Worm (Caenorhabditis elegans) whole organism, L2 larva: Measurements from ENCODE around the gene fbxa-98.

Experiments used
- C34F6.9 ChIP-seq: fragments of 150-350 bp; optimal IDR thresholded peaks from 2 replicates; lab custom pipeline; 2014; ENCODE audit warnings: missing biosample characterization, missing genetic modification characterization
- F13H6.1 ChIP-seq: sonication (generic microtip); optimal IDR thresholded peaks from 2 replicates; lab custom pipeline; 2016; ENCODE audit warnings: missing genetic modification characterization, missing compliant biosample characterization
- ZK546.5 ChIP-seq: sonication (generic microtip); optimal IDR thresholded peaks from 2 replicates; lab custom pipeline; 2017; ENCODE audit warnings: missing biosample characterization, missing genetic modification characterization
- alr-1 ChIP-seq: fragments of 150-350 bp; optimal IDR thresholded peaks from 2 replicates; lab custom pipeline; 2014; ENCODE audit warnings: missing biosample characterization, missing genetic modification characterization
- ama-1 ChIP-seq: fragments of 150-350 bp; optimal IDR thresholded peaks from 2 replicates; lab custom pipeline; 2018; ENCODE audit warnings: inconsistent platforms
- blmp-1 ChIP-seq: sonication (generic microtip); optimal IDR thresholded peaks from 2 replicates; lab custom pipeline; 2017; ENCODE audit warnings: missing genetic modification characterization, mild to moderate bottlenecking, missing compliant biosample characterization, antibody characterized with exemption, moderate library complexity; ENCODE audit not compliant: insufficient read depth
- ceh-16 ChIP-seq: fragments of 150-350 bp; optimal IDR thresholded peaks from 2 replicates; lab custom pipeline; 2014; ENCODE audit warnings: missing biosample characterization, missing genetic modification characterization
- dmd-4 ChIP-seq: sonication (generic microtip); optimal IDR thresholded peaks from 2 replicates; lab custom pipeline; 2017; ENCODE audit warnings: missing biosample characterization, missing genetic modification characterization
- elt-1 ChIP-seq: fragments of 150-350 bp; optimal IDR thresholded peaks from 2 replicates; lab custom pipeline; 2014; ENCODE audit warnings: missing biosample characterization, missing genetic modification characterization
- elt-3 ChIP-seq: sonication (generic microtip); optimal IDR thresholded peaks from 2 replicates; lab custom pipeline; 2017; ENCODE audit warnings: missing biosample characterization, missing genetic modification characterization
- fos-1 ChIP-seq: fragments of 150-350 bp; optimal IDR thresholded peaks from 2 replicates; lab custom pipeline; 2014; ENCODE audit warnings: missing biosample characterization, missing genetic modification characterization
- gmeb-1 ChIP-seq: fragments of 150-350 bp; optimal IDR thresholded peaks from 2 replicates; lab custom pipeline; 2014; ENCODE audit warnings: missing biosample characterization, missing genetic modification characterization
- lin-39 ChIP-seq: fragments of 150-350 bp; optimal IDR thresholded peaks from 2 replicates; lab custom pipeline; 2014; ENCODE audit warnings: missing biosample characterization, missing genetic modification reagents, missing genetic modification characterization
- lsy-2 ChIP-seq, 2 experiments: fragments of 150-350 bp in 1 of 2; sonication (generic microtip) in 1 of 2; optimal IDR thresholded peaks; 2 replicates each; lab custom pipeline; 2014 to 2017; ENCODE audit warnings: missing biosample characterization in 2 of 2, missing genetic modification characterization in 2 of 2
- mab-5 ChIP-seq: fragments of 150-350 bp; optimal IDR thresholded peaks from 2 replicates; lab custom pipeline; 2014; ENCODE audit warnings: missing biosample characterization, missing genetic modification characterization
- mbf-1 ChIP-seq: sonication (generic microtip); optimal IDR thresholded peaks from 2 replicates; lab custom pipeline; 2017; ENCODE audit warnings: missing biosample characterization, missing genetic modification characterization
- mdl-1 ChIP-seq, 2 experiments: fragments of 150-350 bp in 1 of 2; sonication (generic microtip) in 1 of 2; optimal IDR thresholded peaks; 2 replicates each; lab custom pipeline; 2017; ENCODE audit warnings: missing biosample characterization in 2 of 2, missing genetic modification characterization in 2 of 2
- nhr-129 ChIP-seq: fragments of 150-350 bp; optimal IDR thresholded peaks from 2 replicates; lab custom pipeline; 2014; ENCODE audit warnings: missing biosample characterization, missing genetic modification characterization
- nhr-21 ChIP-seq: fragments of 150-350 bp; optimal IDR thresholded peaks from 2 replicates; lab custom pipeline; 2014; ENCODE audit warnings: missing biosample characterization, missing genetic modification characterization
- nhr-23 ChIP-seq: fragments of 150-350 bp; optimal IDR thresholded peaks from 2 replicates; lab custom pipeline; 2014; ENCODE audit warnings: missing biosample characterization, missing genetic modification reagents, missing genetic modification characterization
- nhr-237 ChIP-seq: fragments of 150-350 bp; optimal IDR thresholded peaks from 2 replicates; lab custom pipeline; 2014; ENCODE audit warnings: missing biosample characterization, missing genetic modification characterization
- nhr-25 ChIP-seq: fragments of 150-350 bp; sonication (generic microtip); optimal IDR thresholded peaks from 3 replicates; lab custom pipeline; 2014; ENCODE audit warnings: missing biosample characterization, missing genetic modification characterization
- nhr-6 ChIP-seq: fragments of 150-350 bp; optimal IDR thresholded peaks from 2 replicates; lab custom pipeline; 2014; ENCODE audit warnings: missing biosample characterization, missing genetic modification characterization
- nhr-77 ChIP-seq: fragments of 150-350 bp; optimal IDR thresholded peaks from 2 replicates; lab custom pipeline; 2014; ENCODE audit warnings: missing biosample characterization, missing genetic modification characterization
- peb-1 ChIP-seq: fragments of 150-350 bp; optimal IDR thresholded peaks from 2 replicates; lab custom pipeline; 2014; ENCODE audit warnings: missing biosample characterization, missing genetic modification characterization
- skn-1 ChIP-seq: sonication (generic microtip); optimal IDR thresholded peaks from 2 replicates; lab custom pipeline; 2017; ENCODE audit warnings: missing biosample characterization, missing genetic modification characterization
- sma-3 ChIP-seq: sonication (generic microtip); optimal IDR thresholded peaks from 2 replicates; lab custom pipeline; 2016; ENCODE audit warnings: missing genetic modification reagents, missing genetic modification characterization, missing compliant biosample characterization
- snpc-4 ChIP-seq: fragments of 150-350 bp; optimal IDR thresholded peaks from 2 replicates; lab custom pipeline; 2014; ENCODE audit warnings: missing biosample characterization, missing genetic modification characterization
- unc-39 ChIP-seq: fragments of 150-350 bp; optimal IDR thresholded peaks from 2 replicates; lab custom pipeline; 2014; ENCODE audit warnings: missing biosample characterization, missing genetic modification characterization
- unc-62 ChIP-seq: fragments of 150-350 bp; optimal IDR thresholded peaks from 2 replicates; lab custom pipeline; 2014; ENCODE audit warnings: missing biosample characterization, missing genetic modification reagents, missing genetic modification characterization
- zag-1 ChIP-seq: fragments of 150-350 bp; optimal IDR thresholded peaks from 2 replicates; lab custom pipeline; 2014; ENCODE audit warnings: missing biosample characterization, missing genetic modification characterization
- ztf-1 ChIP-seq: fragments of 200-800 bp; sonication (Bioruptor generic); conservative IDR thresholded peaks from 2 replicates; pipeline ENCODE4 v1.3.6; 2022; ENCODE audit warnings: missing genetic modification characterization, missing compliant biosample characterization
- ztf-4 ChIP-seq: fragments of 150-350 bp; optimal IDR thresholded peaks from 2 replicates; lab custom pipeline; 2014; ENCODE audit warnings: missing biosample characterization, missing genetic modification characterization

The fbxa-98 gene

ce11 chrIV:13626469-13626868 is 6.7 kb upstream of the fbxa-98 start, which contains the start of gene sru-21:
sru-21 (plus strand) TSS chrIV:13626769.
- TF ChIP-seq elt-3 (tag; lab: Kevin White, UChicago): no peak

ce11 chrIV:13632613-13633012 is 594 bp upstream of the fbxa-98 start:
- no peak for TF ChIP-seq mbf-1 (tag; lab: Kevin White, UChicago)

- no peak for TF ChIP-seq ztf-1
- TF ChIP-seq, all 48 proteins: peak for 0
These were observed 3.8 kb downstream of the fbxa-98 start, which contains the start of gene C08F11.7 for ce11 chrIV:13636975-13637374. C08F11.7 (plus strand) TSS chrIV:13637275.

- TF ChIP-seq ceh-16 (tag; lab: Kevin White, UChicago): no peak
- peak; percentile 68 for TF ChIP-seq skn-1
- peak; percentile 73 for TF ChIP-seq fos-1 (tag; lab: Kevin White, UChicago)
- TF ChIP-seq gmeb-1 (tag; lab: Kevin White, UChicago): peak; percentile 15
- TF ChIP-seq elt-3 (tag; lab: Kevin White, UChicago): no peak
These were observed 5.8 kb downstream of the fbxa-98 start, which contains the start of gene ugt-22 for ce11 chrIV:13639027-13639426. ugt-22 (plus strand) TSS chrIV:13639260.

ce11 chrIV:13645823-13646222 is 12.6 kb downstream of the fbxa-98 start, which contains the start of gene srz-29:
srz-29 (minus strand) TSS chrIV:13645923.
- TF ChIP-seq blmp-1 (tag; lab: Kevin White, UChicago): no peak
- no peak for TF ChIP-seq nhr-77 (tag; lab: Kevin White, UChicago)
- no peak for TF ChIP-seq ZK546.5 (tag; lab: Kevin White, UChicago)
- no peak for TF ChIP-seq mab-5 (tag; lab: Kevin White, UChicago)
- no peak for TF ChIP-seq skn-1
- TF ChIP-seq unc-62: no peak
- no peak for TF ChIP-seq mdl-1 (tag; optimal IDR thresholded peaks at IDR 0.05; lab: Kevin White, UChicago)
- TF ChIP-seq ceh-16 (tag; lab: Kevin White, UChicago): no peak
- TF ChIP-seq nhr-23 (tag; lab: Kevin White, UChicago): no peak

- TF ChIP-seq F13H6.1 (tag; lab: Kevin White, UChicago): no peak
- TF ChIP-seq elt-1 (tag; lab: Kevin White, UChicago): no peak
- no peak for TF ChIP-seq lsy-2 (tag; optimal IDR thresholded peaks at IDR 0.05; lab: Kevin White, UChicago)
- TF ChIP-seq nhr-6: no peak
- TF ChIP-seq mab-5 (tag; lab: Kevin White, UChicago): no peak
- TF ChIP-seq gmeb-1 (tag; lab: Kevin White, UChicago): no peak
- no peak for TF ChIP-seq lin-39 (tag; lab: Kevin White, UChicago)
- no peak for TF ChIP-seq nhr-77 (tag; lab: Kevin White, UChicago)
- no peak for TF ChIP-seq nhr-237 (tag; lab: Kevin White, UChicago)
- no peak for TF ChIP-seq sma-3 (GFP tag; lab: Kevin White, UChicago)
- no peak for TF ChIP-seq zag-1 (tag; lab: Kevin White, UChicago)
- TF ChIP-seq nhr-21 (tag; lab: Kevin White, UChicago): no peak
- TF ChIP-seq peb-1: no peak
- TF ChIP-seq blmp-1 (tag; lab: Kevin White, UChicago): no peak
- TF ChIP-seq skn-1: no peak
- TF ChIP-seq nhr-25 (tag; lab: Kevin White, UChicago): no peak
- TF ChIP-seq alr-1 (tag; lab: Kevin White, UChicago): no peak
- no peak for TF ChIP-seq mbf-1 (tag; lab: Kevin White, UChicago)
These were observed 14.4 kb downstream of the fbxa-98 start, which contains the start of gene ule-4 for ce11 chrIV:13647558-13647957. ule-4 (minus strand) TSS chrIV:13647658.

- no peak for TF ChIP-seq snpc-4
- no peak for TF ChIP-seq nhr-237 (tag; lab: Kevin White, UChicago)
- TF ChIP-seq mdl-1 (tag; optimal IDR thresholded peaks at IDR 0.05; lab: Kevin White, UChicago): no peak
- no peak for TF ChIP-seq sma-3 (GFP tag; lab: Kevin White, UChicago)
- no peak for TF ChIP-seq lsy-2 (tag; optimal IDR thresholded peaks at IDR 0.05; lab: Kevin White, UChicago)
- TF ChIP-seq ztf-4 (tag; lab: Kevin White, UChicago): no peak
- no peak for TF ChIP-seq skn-1
- no peak for TF ChIP-seq unc-62
- TF ChIP-seq unc-39 (tag; lab: Kevin White, UChicago): no peak
- TF ChIP-seq ama-1 (lab: Kevin White, UChicago): no peak
- TF ChIP-seq dmd-4 (tag; lab: Kevin White, UChicago): no peak
- no peak for TF ChIP-seq nhr-129 (tag; lab: Kevin White, UChicago)
- TF ChIP-seq blmp-1 (tag; lab: Kevin White, UChicago): no peak
- TF ChIP-seq gmeb-1 (tag; lab: Kevin White, UChicago): no peak
- no peak for TF ChIP-seq C34F6.9 (tag; lab: Kevin White, UChicago)
- TF ChIP-seq nhr-21 (tag; lab: Kevin White, UChicago): no peak
- no peak for TF ChIP-seq ztf-1
- no peak for TF ChIP-seq nhr-77 (tag; lab: Kevin White, UChicago)
- TF ChIP-seq ZK546.5 (tag; lab: Kevin White, UChicago): no peak
These were observed 15.9 kb downstream of the fbxa-98 start, which contains the start of gene C08F11.10 for ce11 chrIV:13649126-13649525. C08F11.10 (minus strand) TSS chrIV:13649226.
